Worm (Caenorhabditis elegans): Measurements from ENCODE around the gene nol-6.

nol-6 gene

ce11 chrII:1385280-1385679, 52.0 kb downstream of the nol-6 start, which contains the start of gene F54D12.7:
Gene F54D12.7, minus strand, starts transcription at chrII:1385380.
- no peak for TF ChIP-seq Y55F3AM.14 (GFP tag; optimal IDR thresholded peaks at IDR 0.05)
- TF ChIP-seq nhr-11 (tag; optimal IDR thresholded peaks at IDR 0.05), result no peak
- no peak for TF ChIP-seq lsy-2 (tag; optimal IDR thresholded peaks at IDR 0.05)
- no peak for TF ChIP-seq unc-55 (GFP tag; optimal IDR thresholded peaks at IDR 0.05)
- TF ChIP-seq peb-1 (tag; optimal IDR thresholded peaks at IDR 0.05), result no peak
- no peak for TF ChIP-seq crh-2 (tag; optimal IDR thresholded peaks at IDR 0.05)
- no peak for TF ChIP-seq ZK546.5 (tag; optimal IDR thresholded peaks at IDR 0.05)
- no peak for TF ChIP-seq F13H6.1 (tag; optimal IDR thresholded peaks at IDR 0.05)
- TF ChIP-seq unc-39 (tag; optimal IDR thresholded peaks at IDR 0.05), result no peak
- TF ChIP-seq snpc-4 (tag; optimal IDR thresholded peaks at IDR 0.05), result no peak
- no peak for TF ChIP-seq nhr-10 (tag; optimal IDR thresholded peaks at IDR 0.05)
- no peak for TF ChIP-seq aly-2 (tag; optimal IDR thresholded peaks at IDR 0.05)
- no peak for TF ChIP-seq nhr-12 (tag; optimal IDR thresholded peaks at IDR 0.05)
- no peak for TF ChIP-seq skn-1 (tag; optimal IDR thresholded peaks at IDR 0.05)
- no peak for TF ChIP-seq ztf-11 (tag; optimal IDR thresholded peaks at IDR 0.05)

DNA sequence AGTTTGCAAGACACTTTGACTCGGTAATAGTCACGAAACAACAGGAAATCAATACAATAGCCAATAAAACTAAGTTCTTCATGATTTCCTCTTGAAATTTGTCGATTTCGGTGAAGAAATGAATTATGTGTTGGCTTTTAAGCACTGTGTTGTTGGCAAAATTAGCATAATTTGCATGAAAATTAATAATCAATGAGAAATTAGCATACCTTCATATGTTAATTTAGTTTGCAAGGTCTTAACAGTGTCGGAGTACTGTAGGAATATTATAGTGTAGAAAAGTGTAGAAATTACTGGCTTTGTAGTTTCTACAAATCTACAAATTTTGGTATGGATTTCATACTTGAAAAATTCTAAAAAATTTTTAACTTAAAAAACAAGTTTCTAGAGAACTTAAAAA, 55.7 kb downstream of the nol-6 start, which contains the start of gene F54D12.9:
Gene F54D12.9 (minus strand): TSS at position 101 of the 400 bp plus-strand sequence.
- TF ChIP-seq dmd-4 (tag; optimal IDR thresholded peaks at IDR 0.05) (no peak), nhr-25 (tag; optimal IDR thresholded peaks at IDR 0.05) (no peak), R02D3.7 (tag; optimal IDR thresholded peaks at IDR 0.05) (no peak), egl-27 (tag; optimal IDR thresholded peaks at IDR 0.05) (no peak), blmp-1 (tag; optimal IDR thresholded peaks at IDR 0.05; ENCODE audit: insufficient read depth) (no peak), nhr-77 (tag; optimal IDR thresholded peaks at IDR 0.05) (no peak), aly-2 (tag; optimal IDR thresholded peaks at IDR 0.05) (no peak), ztf-4 (tag; optimal IDR thresholded peaks at IDR 0.05) (no peak), lin-11 (tag; optimal IDR thresholded peaks at IDR 0.05) (no peak), ztf-11 (tag; optimal IDR thresholded peaks at IDR 0.05) (no peak), nhr-12 (tag; optimal IDR thresholded peaks at IDR 0.05) (no peak), gmeb-1 (tag; optimal IDR thresholded peaks at IDR 0.05) (no peak), ceh-16 (tag; optimal IDR thresholded peaks at IDR 0.05) (no peak), lin-13 (GFP tag; optimal IDR thresholded peaks at IDR 0.05) (no peak), lsy-2 (tag; optimal IDR thresholded peaks at IDR 0.05) (no peak), nhr-237 (tag; optimal IDR thresholded peaks at IDR 0.05) (no peak), Y55F3AM.14 (GFP tag; optimal IDR thresholded peaks at IDR 0.05) (no peak), unc-39 (tag; optimal IDR thresholded peaks at IDR 0.05) (no peak), nhr-6 (tag; optimal IDR thresholded peaks at IDR 0.05) (no peak), sem-4 (tag; optimal IDR thresholded peaks at IDR 0.05) (no peak)

DNA sequence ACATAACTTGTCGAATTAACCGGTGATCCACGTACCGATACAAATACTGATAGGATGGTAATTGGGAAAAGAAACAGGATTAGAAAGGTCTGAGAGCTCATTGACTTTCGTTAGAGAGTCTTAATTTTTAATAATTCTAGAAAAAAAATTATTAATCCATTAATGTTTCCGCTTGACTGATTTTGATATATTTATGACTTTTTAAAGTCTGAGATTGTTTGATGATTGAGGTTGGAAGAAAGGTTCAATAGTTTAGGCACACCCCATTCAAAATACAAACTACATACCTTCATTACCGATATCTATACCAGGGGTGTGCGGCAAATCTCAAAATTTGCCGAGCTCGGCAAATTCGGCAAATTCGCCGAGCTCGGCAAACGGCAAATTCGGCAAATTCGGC, 59.0 kb downstream of the nol-6 start, which contains the start of gene F54D12.10:
Gene F54D12.10 (minus strand): TSS at position 101 of the 400 bp plus-strand sequence.
- TF ChIP-seq lsy-2 (tag; optimal IDR thresholded peaks at IDR 0.05) (no peak), lin-13 (GFP tag; optimal IDR thresholded peaks at IDR 0.05) (no peak), nhr-77 (tag; optimal IDR thresholded peaks at IDR 0.05) (no peak), peb-1 (tag; optimal IDR thresholded peaks at IDR 0.05) (no peak), mdl-1 (tag; optimal IDR thresholded peaks at IDR 0.05) (no peak), nhr-6 (tag; optimal IDR thresholded peaks at IDR 0.05) (no peak), nhr-23 (tag; optimal IDR thresholded peaks at IDR 0.05) (no peak), crh-2 (tag; optimal IDR thresholded peaks at IDR 0.05) (no peak), ceh-16 (tag; optimal IDR thresholded peaks at IDR 0.05) (no peak), dmd-4 (tag; optimal IDR thresholded peaks at IDR 0.05) (no peak), ztf-11 (tag; optimal IDR thresholded peaks at IDR 0.05) (no peak), alr-1 (tag; optimal IDR thresholded peaks at IDR 0.05) (no peak), egl-27 (tag; optimal IDR thresholded peaks at IDR 0.05) (no peak), blmp-1 (tag; optimal IDR thresholded peaks at IDR 0.05; ENCODE audit: insufficient read depth) (no peak), nhr-21 (tag; optimal IDR thresholded peaks at IDR 0.05) (no peak), nhr-11 (tag; optimal IDR thresholded peaks at IDR 0.05) (no peak), elt-1 (tag; optimal IDR thresholded peaks at IDR 0.05) (no peak)

DNA sequence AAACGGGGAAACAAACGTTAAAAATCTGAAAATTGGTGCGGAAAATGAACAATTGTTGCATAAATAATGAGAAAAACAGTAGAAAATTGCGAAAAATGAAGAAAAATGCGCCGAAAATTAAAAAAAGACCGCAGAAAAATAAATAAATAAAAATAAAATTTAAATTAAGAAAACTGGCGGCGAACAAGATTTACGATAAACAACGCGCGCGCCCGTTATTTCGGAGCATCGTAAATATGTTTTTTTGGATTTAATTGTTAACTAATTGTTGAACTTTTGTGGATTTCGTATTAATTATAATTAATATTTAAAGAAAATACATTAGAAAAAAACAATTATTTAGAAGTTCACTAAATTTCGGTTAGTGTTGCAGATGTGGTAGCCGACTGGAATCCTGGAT, 60.5 kb downstream of the nol-6 start:
- TF ChIP-seq lin-13 (GFP tag; optimal IDR thresholded peaks at IDR 0.05), result no peak
- TF ChIP-seq unc-55 (GFP tag; optimal IDR thresholded peaks at IDR 0.05), result peak; percentile 30
- no peak for TF ChIP-seq nhr-129 (tag; optimal IDR thresholded peaks at IDR 0.05)

All from whole organism, L2 larva.